Fruit fly (Drosophila melanogaster): Measurements from ENCODE around the gene Archease.

dm6 chr3R:21679310-21679709 is 16.5 kb upstream of the Archease start:
- no peak for TF ChIP-seq vri (GFP tag; optimal IDR thresholded peaks at IDR 0.05)
- no peak for TF ChIP-seq dac (GFP tag; optimal IDR thresholded peaks at IDR 0.05)
- TF ChIP-seq OdsH (GFP tag; optimal IDR thresholded peaks at IDR 0.05): peak; percentile 37
- peak; percentile 41 for TF ChIP-seq achi (GFP tag; optimal IDR thresholded peaks at IDR 0.05)
- TF ChIP-seq CG6854 (GFP tag; optimal IDR thresholded peaks at IDR 0.05): no peak
- no peak for TF ChIP-seq salr (GFP tag; optimal IDR thresholded peaks at IDR 0.05)
- no peak for TF ChIP-seq CG7368 (GFP tag; optimal IDR thresholded peaks at IDR 0.05)
- no peak for TF ChIP-seq CG11902 (GFP tag; optimal IDR thresholded peaks at IDR 0.05)
- peak; percentile 18 for TF ChIP-seq topi (GFP tag; optimal IDR thresholded peaks at IDR 0.05)
- peak; percentile 15 for TF ChIP-seq CG10669 (GFP tag; optimal IDR thresholded peaks at IDR 0.05)
- no peak for TF ChIP-seq CG15336 (GFP tag; IDR thresholded peaks at IDR 0.05)
- TF ChIP-seq Eip78C (GFP tag): peak; percentile 83
- no peak for TF ChIP-seq Lpt (GFP tag; optimal IDR thresholded peaks at IDR 0.05)
- TF ChIP-seq Ets96B (tag; optimal IDR thresholded peaks at IDR 0.05): peak; percentile 46
